Fruit fly (Drosophila melanogaster): Measurements from ENCODE around the gene epsilonCOP.

dm6 chr2L:6470100-6470644 lies 18.7 kb upstream of the epsilonCOP start:
- TF ChIP-seq CG34367 (tag; optimal IDR thresholded peaks at IDR 0.05): no peak
- no peak for TF ChIP-seq Ets98B (GFP tag; IDR thresholded peaks at IDR 0.05)
- TF ChIP-seq CG10348 (GFP tag; IDR thresholded peaks at IDR 0.05): no peak
- TF ChIP-seq gl (tag; optimal IDR thresholded peaks at IDR 0.05): no peak
- no peak for TF ChIP-seq Pif1A (GFP tag; optimal IDR thresholded peaks at IDR 0.05)
- no peak for TF ChIP-seq CG17806 (tag; optimal IDR thresholded peaks at IDR 0.05)
- no peak for TF ChIP-seq CG32121 (GFP tag; IDR thresholded peaks at IDR 0.05)
- TF ChIP-seq CG8159 (tag; optimal IDR thresholded peaks at IDR 0.05): no peak
- TF ChIP-seq CG13204 (GFP tag; optimal IDR thresholded peaks at IDR 0.05): no peak
- peak; percentile 75 for TF ChIP-seq EcR (GFP tag; optimal IDR thresholded peaks at IDR 0.05)
- no peak for TF ChIP-seq CG9948 (tag; optimal IDR thresholded peaks at IDR 0.05)
